Fruit fly (Drosophila melanogaster) whole organism, embryonic: ENCODE measurements around the gene CG8870.

Experiments used
- Awh ChIP-seq: fragments of 200-800 bp; sonication (Bioruptor generic); IDR thresholded peaks from 2 replicates; pipeline ENCODE4, ENCODE4 v1.3.6; 2022; ENCODE audit warnings: missing biosample characterization, missing genetic modification characterization
- CG10959 ChIP-seq: fragments of 200-800 bp; sonication (Bioruptor generic); IDR thresholded peaks from 2 replicates; pipeline ENCODE4 v1.3.6; 2022; ENCODE audit warnings: missing biosample characterization, missing genetic modification characterization
- CG12744 ChIP-seq: fragments of 200-800 bp; sonication (Bioruptor generic); optimal IDR thresholded peaks from 2 replicates; lab custom pipeline; 2016; ENCODE audit warnings: missing biosample characterization, missing genetic modification characterization
- CG14014 ChIP-seq: fragments of 200-800 bp; sonication (Bioruptor generic); IDR thresholded peaks from 2 replicates; pipeline ENCODE4 v1.3.6; 2022; ENCODE audit warnings: missing biosample characterization, missing genetic modification characterization
- CG14050 ChIP-seq: fragments of 200-800 bp; sonication (Bioruptor generic); IDR thresholded peaks from 3 replicates; pipeline ENCODE4 v1.3.6; 2022; ENCODE audit warnings: missing biosample characterization, missing genetic modification characterization
- CG14667 ChIP-seq: fragments of 200-800 bp; sonication (Bioruptor generic); IDR thresholded peaks from 2 replicates; pipeline ENCODE4 v1.3.6; 2022; ENCODE audit warnings: missing biosample characterization, missing genetic modification characterization
- CG15011 ChIP-seq: fragments of 200-800 bp; sonication (Bioruptor generic); optimal IDR thresholded peaks from 3 replicates; lab custom pipeline; 2018; ENCODE audit warnings: missing biosample characterization, mild to moderate bottlenecking, missing genetic modification characterization
- CG17328 ChIP-seq: fragments of 200-800 bp; sonication (Bioruptor generic); IDR thresholded peaks from 2 replicates; pipeline ENCODE4 v1.3.6; 2022; ENCODE audit warnings: missing biosample characterization, missing genetic modification characterization
- CG18599 ChIP-seq: fragments of 200-800 bp; sonication (Bioruptor generic); optimal IDR thresholded peaks from 3 replicates; lab custom pipeline; 2017; ENCODE audit warnings: missing biosample characterization, missing genetic modification characterization, mild to moderate bottlenecking, moderate library complexity, missing genetic modification reagents
- CG30020 ChIP-seq: fragments of 200-800 bp; optimal IDR thresholded peaks from 2 replicates; lab custom pipeline; 2019; ENCODE audit warnings: missing biosample characterization, mild to moderate bottlenecking, missing genetic modification characterization, moderate library complexity
- CG30403 ChIP-seq: fragments of 200-800 bp; sonication (Bioruptor generic); optimal IDR thresholded peaks from 3 replicates; lab custom pipeline; 2016; ENCODE audit warnings: missing biosample characterization, missing genetic modification characterization
- CG31224 ChIP-seq: fragments of 200-800 bp; sonication (Bioruptor generic); IDR thresholded peaks from 2 replicates; pipeline ENCODE4 v1.3.6; 2022; ENCODE audit warnings: missing biosample characterization, missing genetic modification characterization
- CG32772 ChIP-seq: fragments of 200-800 bp; sonication (Bioruptor generic); IDR thresholded peaks from 2 replicates; pipeline ENCODE4 v1.3.6; 2022; ENCODE audit warnings: missing biosample characterization, missing genetic modification characterization
- CG33213 ChIP-seq: fragments of 200-800 bp; sonication (Bioruptor generic); optimal IDR thresholded peaks from 3 replicates; lab custom pipeline; 2016; ENCODE audit warnings: missing biosample characterization, missing genetic modification characterization
- CG4820 ChIP-seq: fragments of 200-800 bp; sonication (Bioruptor generic); optimal IDR thresholded peaks from 3 replicates; lab custom pipeline; 2016; ENCODE audit warnings: missing biosample characterization, missing genetic modification characterization
- CG6175 ChIP-seq: fragments of 200-800 bp; sonication (Bioruptor generic); IDR thresholded peaks from 3 replicates; pipeline ENCODE4 v1.3.6; 2022; ENCODE audit warnings: missing biosample characterization, missing genetic modification characterization
- CG6689 ChIP-seq: fragments of 200-800 bp; sonication (Bioruptor generic); IDR thresholded peaks from 2 replicates; pipeline ENCODE4 v1.3.6; 2022; ENCODE audit warnings: missing biosample characterization, missing genetic modification characterization
- CG6765 ChIP-seq: fragments of 200-800 bp; sonication (Bioruptor generic); optimal IDR thresholded peaks from 3 replicates; lab custom pipeline; 2017; ENCODE audit warnings: missing biosample characterization, mild to moderate bottlenecking, missing genetic modification characterization
- CG8281 ChIP-seq: fragments of 200-800 bp; sonication (Bioruptor generic); optimal IDR thresholded peaks from 2 replicates; lab custom pipeline; 2018; ENCODE audit warnings: missing biosample characterization, mild to moderate bottlenecking, missing genetic modification characterization, moderate library complexity
- CG8478 ChIP-seq: fragments of >200 bp; optimal IDR thresholded peaks from 2 replicates; lab custom pipeline; 2018
- CG8924 ChIP-seq: fragments of 200-800 bp; optimal IDR thresholded peaks from 3 replicates; lab custom pipeline; 2019; ENCODE audit warnings: missing biosample characterization, mild to moderate bottlenecking, missing genetic modification characterization, moderate library complexity
- CG9817 ChIP-seq: fragments of 200-800 bp; sonication (Bioruptor generic); optimal IDR thresholded peaks from 2 replicates; lab custom pipeline; 2018; ENCODE audit warnings: missing biosample characterization, mild to moderate bottlenecking, missing genetic modification characterization, moderate library complexity
- Camta ChIP-seq: fragments of 200-800 bp; sonication (Bioruptor generic); optimal IDR thresholded peaks from 2 replicates; lab custom pipeline; 2016; ENCODE audit warnings: missing biosample characterization, missing genetic modification characterization
- Dek ChIP-seq: fragments of 200-800 bp; sonication (Bioruptor generic); optimal IDR thresholded peaks from 3 replicates; lab custom pipeline; 2019; ENCODE audit warnings: missing biosample characterization, mild to moderate bottlenecking, missing genetic modification characterization, moderate library complexity
- Dref ChIP-seq: fragments of 200-800 bp; sonication (Bioruptor generic); IDR thresholded peaks from 2 replicates; pipeline ENCODE4 v1.3.6; 2022; ENCODE audit warnings: missing biosample characterization, missing genetic modification characterization
- Elba2 ChIP-seq: fragments of 200-800 bp; sonication (Bioruptor generic); optimal IDR thresholded peaks from 3 replicates; lab custom pipeline; 2016; ENCODE audit warnings: missing biosample characterization, missing genetic modification characterization
- Gug ChIP-seq: fragments of 200-800 bp; sonication (Bioruptor generic); IDR thresholded peaks from 4 replicates; pipeline ENCODE4 v1.3.6; 2022; ENCODE audit warnings: missing biosample characterization, missing genetic modification characterization
- Hand ChIP-seq: fragments of 200-800 bp; sonication (Bioruptor generic); optimal IDR thresholded peaks from 2 replicates; lab custom pipeline; 2017; ENCODE audit warnings: mild to moderate bottlenecking, missing biosample characterization, missing genetic modification reagents, missing genetic modification characterization
- Nf-YA ChIP-seq: fragments of 200-800 bp; sonication (Bioruptor generic); IDR thresholded peaks from 2 replicates; pipeline ENCODE4 v1.3.6; 2022; ENCODE audit warnings: missing biosample characterization, missing genetic modification characterization
- Opbp ChIP-seq: fragments of 200-800 bp; sonication (Bioruptor generic); IDR thresholded peaks from 3 replicates; pipeline ENCODE4 v1.3.6; 2022; ENCODE audit warnings: missing biosample characterization, missing genetic modification characterization; ENCODE audit not compliant: partially characterized antibody
- Taf1 ChIP-seq: fragments of 200-800 bp; sonication (Bioruptor generic); IDR thresholded peaks from 2 replicates; pipeline ENCODE4 v1.3.6; 2022; ENCODE audit warnings: missing biosample characterization, missing genetic modification characterization
- ac ChIP-seq: fragments of 200-800 bp; sonication (Bioruptor generic); optimal IDR thresholded peaks from 3 replicates; lab custom pipeline; 2017; ENCODE audit warnings: missing biosample characterization, mild to moderate bottlenecking, missing genetic modification characterization
- ap ChIP-seq: fragments of 200-800 bp; sonication (Bioruptor generic); IDR thresholded peaks from 2 replicates; pipeline ENCODE4 v1.3.6; 2022; ENCODE audit warnings: missing biosample characterization, missing genetic modification characterization
- chn ChIP-seq: fragments of 200-800 bp; sonication (Bioruptor generic); optimal IDR thresholded peaks from 2 replicates; lab custom pipeline; 2016; ENCODE audit warnings: missing biosample characterization, missing genetic modification characterization
- en ChIP-seq: fragments of 200-800 bp; sonication (Bioruptor generic); optimal IDR thresholded peaks from 2 replicates; lab custom pipeline; 2016; ENCODE audit warnings: missing biosample characterization, missing genetic modification characterization
- esg ChIP-seq: fragments of 200-800 bp; sonication (Bioruptor generic); conservative IDR thresholded peaks from 2 replicates; pipeline ENCODE4 v1.3.6; 2022; ENCODE audit warnings: missing biosample characterization, missing genetic modification characterization
- grau ChIP-seq: fragments of 200-800 bp; optimal IDR thresholded peaks from 3 replicates; lab custom pipeline; 2019; ENCODE audit warnings: missing biosample characterization, mild to moderate bottlenecking, missing genetic modification characterization, moderate library complexity
- insv ChIP-seq, 2 experiments: fragments of 200-800 bp; sonication (Bioruptor generic); optimal IDR thresholded peaks; 3 replicates each; lab custom pipeline; 2016 to 2018; ENCODE audit warnings: missing biosample characterization in 2 of 2, missing genetic modification characterization in 2 of 2
- kah ChIP-seq: fragments of 200-800 bp; sonication (Bioruptor generic); optimal IDR thresholded peaks from 2 replicates; lab custom pipeline; 2018; ENCODE audit warnings: missing biosample characterization, mild to moderate bottlenecking, missing genetic modification characterization
- sd ChIP-seq: fragments of 200-800 bp; sonication (Bioruptor generic); optimal IDR thresholded peaks from 3 replicates; lab custom pipeline; 2018; ENCODE audit warnings: missing biosample characterization, mild to moderate bottlenecking, missing genetic modification characterization, moderate library complexity
- sens ChIP-seq: fragments of 200-800 bp; sonication (Bioruptor generic); peaks from one replicate; lab custom pipeline; 2016; ENCODE audit warnings: missing biosample characterization, missing genetic modification characterization
- shn ChIP-seq: fragments of 200-800 bp; sonication (Bioruptor generic); optimal IDR thresholded peaks from 3 replicates; lab custom pipeline; 2016; ENCODE audit warnings: missing biosample characterization, missing genetic modification characterization
- slp2 ChIP-seq: fragments of 200-800 bp; sonication (Bioruptor generic); optimal IDR thresholded peaks from 2 replicates; lab custom pipeline; 2016; ENCODE audit warnings: missing biosample characterization, missing genetic modification characterization
- tin ChIP-seq: fragments of 200-800 bp; sonication (Bioruptor generic); optimal IDR thresholded peaks from 3 replicates; lab custom pipeline; 2016; ENCODE audit warnings: missing biosample characterization, missing genetic modification characterization
- tna ChIP-seq: fragments of 200-800 bp; sonication (Bioruptor generic); IDR thresholded peaks from 2 replicates; pipeline ENCODE4 v1.3.6; 2022; ENCODE audit warnings: missing biosample characterization, missing genetic modification characterization; ENCODE audit not compliant: partially characterized antibody
- vvl ChIP-seq: fragments of 200-800 bp; sonication (Bioruptor generic); IDR thresholded peaks from 2 replicates; pipeline ENCODE4 v1.3.6; 2022; ENCODE audit warnings: missing biosample characterization, missing genetic modification characterization

CG8870 gene

dm6 chr3R:13415186-13415585 lies 35.5 kb downstream of the CG8870 start, which contains the start of gene yellow-e:
Gene yellow-e (minus strand): TSS chr3R:13415286.
- no peak for TF ChIP-seq en (GFP tag; lab: Kevin White, UChicago)
- TF ChIP-seq esg (GFP tag; lab: Robert Waterston, UW): no peak
- TF ChIP-seq Gug (GFP tag; lab: Robert Waterston, UW): no peak
- no peak for TF ChIP-seq kah (GFP tag; lab: Kevin White, UChicago)
- no peak for TF ChIP-seq vvl (GFP tag; lab: Robert Waterston, UW)
- no peak for TF ChIP-seq CG4820 (GFP tag; lab: Kevin White, UChicago)
- no peak for TF ChIP-seq CG6765 (GFP tag; lab: Kevin White, UChicago)
- TF ChIP-seq Opbp (GFP tag; lab: Robert Waterston, UW): no peak
- TF ChIP-seq CG10959: no peak
- TF ChIP-seq CG32772 (GFP tag; lab: Robert Waterston, UW): no peak
- TF ChIP-seq CG17328 (GFP tag; lab: Robert Waterston, UW): no peak
- no peak for TF ChIP-seq CG12744 (GFP tag; lab: Kevin White, UChicago)

dm6 chr3R:13417067-13417595 lies 37.5 kb downstream of the CG8870 start:
- TF ChIP-seq CG18599 (GFP tag; lab: Kevin White, UChicago) (no peak), CG8281 (tag; lab: Kevin White, UChicago) (peak; percentile 92), ap (GFP tag; lab: Robert Waterston, UW) (no peak)

dm6 chr3R:13419979-13420378 lies 40.3 kb downstream of the CG8870 start, which contains the start of gene Ir87a:
Gene Ir87a (plus strand): TSS chr3R:13420279.
- TF ChIP-seq CG8478 (no peak), sd (no peak), Taf1 (GFP tag; lab: Robert Waterston, UW) (no peak), Camta (GFP tag; lab: Kevin White, UChicago) (no peak), Dek (no peak), sens (GFP tag; lab: Kevin White, UChicago) (no peak), CG33213 (GFP tag; lab: Kevin White, UChicago) (no peak), Dref (GFP tag; lab: Robert Waterston, UW) (no peak), CG6175 (GFP tag; lab: Robert Waterston, UW) (no peak), CG14014 (GFP tag; lab: Robert Waterston, UW) (no peak), Hand (GFP tag; lab: Kevin White, UChicago) (no peak), CG8924 (tag; lab: Kevin White, UChicago) (no peak), CG6689 (GFP tag; lab: Robert Waterston, UW) (no peak)

dm6 chr3R:13422178-13422577 lies 42.5 kb downstream of the CG8870 start:
- no peak for TF ChIP-seq shn (GFP tag; lab: Kevin White, UChicago)
- peak; percentile 44 for TF ChIP-seq Elba2 (GFP tag; lab: Kevin White, UChicago)
- TF ChIP-seq insv (GFP tag; optimal IDR thresholded peaks at IDR 0.05; lab: Kevin White, UChicago): peak in 1 of 2 experiments; percentile 92
- no peak for TF ChIP-seq slp2 (GFP tag; lab: Kevin White, UChicago)
- TF ChIP-seq CG31224 (GFP tag; lab: Robert Waterston, UW): no peak

- TF ChIP-seq tna (GFP tag; lab: Robert Waterston, UW): no peak
- peak; percentile 34 for TF ChIP-seq CG9817 (tag; lab: Kevin White, UChicago)
- peak; percentile 30 for TF ChIP-seq ac (GFP tag; lab: Kevin White, UChicago)
- peak; percentile 58 for TF ChIP-seq tin (GFP tag; lab: Kevin White, UChicago)
- TF ChIP-seq CG14667 (GFP tag; lab: Robert Waterston, UW): no peak
- peak; percentile 34 for TF ChIP-seq CG8281 (tag; lab: Kevin White, UChicago)
- peak; percentile 9 for TF ChIP-seq CG15011 (GFP tag; lab: Kevin White, UChicago)
- TF ChIP-seq CG14050 (GFP tag; lab: Robert Waterston, UW): no peak
- TF ChIP-seq grau (tag; lab: Kevin White, UChicago): peak; percentile 82
- TF ChIP-seq chn: peak; percentile 0
- peak; percentile 46 for TF ChIP-seq CG30020 (tag; lab: Kevin White, UChicago)
- no peak for TF ChIP-seq Awh (GFP tag; lab: Robert Waterston, UW)
- TF ChIP-seq Nf-YA: 0 out of 2 replicates have a peak, but pooled peaks have one; percentile 5
- peak; percentile 79 for TF ChIP-seq CG30403 (GFP tag; lab: Kevin White, UChicago)
Observed at dm6 chr3R:13425470-13426033, 45.9 kb downstream of the CG8870 start, which contains the start of gene Act87E. Gene Act87E (plus strand): TSS chr3R:13425983.
